Comparison of ENCODE assay signal across 1 worm cellular context in genomic region chrIV:10503750-10504232, ce11.
TF ChIP-seq lines count a peak whose summit lies in the region.

No protein-coding gene starts in this region.

TF ChIP-seq in whole organism, L1 larva, 84 proteins besides CTCF, POLR2A, EP300 and RAD21 (continued from another document):
- TF ChIP-seq pax-3 (tag; optimal IDR thresholded peaks at IDR 0.05; lab: Kevin White, UChicago): peak; percentile 41
- TF ChIP-seq swsn-7 (tag; optimal IDR thresholded peaks at IDR 0.05; lab: Kevin White, UChicago): peak; percentile 69
- peak; percentile 14 for TF ChIP-seq lir-3 (tag; optimal IDR thresholded peaks at IDR 0.05; lab: Kevin White, UChicago; ENCODE audit: poor library complexity)
- TF ChIP-seq blmp-1 (tag; optimal IDR thresholded peaks at IDR 0.05; lab: Kevin White, UChicago): no peak
- no peak for TF ChIP-seq alr-1 (tag; optimal IDR thresholded peaks at IDR 0.05; lab: Kevin White, UChicago; ENCODE audit: borderline replicate concordance)
- peak; percentile 40 for TF ChIP-seq xbp-1 (tag; optimal IDR thresholded peaks at IDR 0.05; lab: Kevin White, UChicago)
- no peak for TF ChIP-seq nhr-84 (tag; optimal IDR thresholded peaks at IDR 0.05; lab: Kevin White, UChicago)
- TF ChIP-seq C16A3.4 (tag; optimal IDR thresholded peaks at IDR 0.05; lab: Kevin White, UChicago): peak; percentile 16
- TF ChIP-seq unc-98 (GFP tag; IDR thresholded peaks at IDR 0.05; lab: Robert Waterston, UW): no peak
- no peak for TF ChIP-seq zip-4 (GFP tag; optimal IDR thresholded peaks at IDR 0.05; lab: Kevin White, UChicago)
